Worm (Caenorhabditis elegans) whole organism, midembryonic: ENCODE measurements around the gene ckc-1.

ENCODE experiments used
- flt-1 ChIP-seq: fragments of 200-800 bp; sonication (Bioruptor generic); IDR thresholded peaks from 2 replicates; pipeline ENCODE4 v1.3.6; 2022; ENCODE audit warnings: missing genetic modification characterization, missing compliant biosample characterization
- med-1 ChIP-seq: sonication (generic microtip); optimal IDR thresholded peaks from 2 replicates; lab custom pipeline; 2017; ENCODE audit warnings: missing genetic modification characterization, mild to moderate bottlenecking, missing compliant biosample characterization, antibody characterized with exemption, missing genetic modification reagents; ENCODE audit not compliant: insufficient read depth
- ref-1 ChIP-seq: fragments of 200-800 bp; sonication (Bioruptor generic); conservative IDR thresholded peaks from 2 replicates; pipeline ENCODE4 v1.3.6; 2022; ENCODE audit warnings: missing genetic modification reagents, missing genetic modification characterization, missing compliant biosample characterization
- ztf-23 ChIP-seq: fragments of 200-800 bp; sonication (Bioruptor generic); IDR thresholded peaks from 2 replicates; pipeline ENCODE4 v1.3.6; 2022; ENCODE audit warnings: missing genetic modification reagents, missing genetic modification characterization, missing compliant biosample characterization
- ztf-29 ChIP-seq: fragments of 200-800 bp; sonication (Bioruptor generic); IDR thresholded peaks from 2 replicates; pipeline ENCODE4 v1.3.6; 2022; ENCODE audit warnings: missing genetic modification reagents, missing genetic modification characterization, missing compliant biosample characterization

DNA sequence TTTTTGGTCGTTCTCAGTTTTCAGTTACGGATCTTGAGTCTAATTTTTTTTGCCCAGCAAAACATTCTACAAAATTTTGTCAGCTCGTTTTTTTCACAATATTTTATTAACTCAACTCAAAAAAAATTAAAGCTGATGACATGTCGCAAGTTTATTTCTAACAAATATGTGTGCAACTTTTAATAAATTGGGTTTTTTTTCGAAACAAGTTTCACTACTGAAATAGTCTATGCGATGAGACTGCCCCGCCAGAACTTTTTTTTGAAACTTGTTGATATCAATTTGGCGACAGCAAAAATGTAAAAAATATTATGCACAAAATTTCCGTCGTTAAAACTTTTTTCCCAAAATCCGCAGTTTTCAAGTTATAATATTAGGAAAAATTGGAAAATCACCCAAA, 46.8 kb downstream of the ckc-1 start, which contains the start of gene C18B2.2:
- no peak for TF ChIP-seq med-1 (GFP tag; lab: Kevin White, UChicago)
- no peak for TF ChIP-seq ref-1 (GFP tag; lab: Robert Waterston, UW)
- TF ChIP-seq ztf-29 (GFP tag; lab: Robert Waterston, UW) = no peak
- no peak for TF ChIP-seq ztf-23 (GFP tag; lab: Robert Waterston, UW)
- TF ChIP-seq flt-1 (GFP tag; lab: Robert Waterston, UW) = no peak
